Fruit fly (Drosophila melanogaster) whole organism, wandering third instar larva: ENCODE measurements around the gene CG15543.

Experiments used
- CG9705 ChIP-seq: fragments of 200-800 bp; sonication (Bioruptor generic); optimal IDR thresholded peaks from 2 replicates; lab custom pipeline; 2018; ENCODE audit warnings: missing biosample characterization, mild to moderate bottlenecking, missing genetic modification characterization
- CrebA ChIP-seq: fragments of 200-800 bp; sonication (Bioruptor generic); optimal IDR thresholded peaks from 2 replicates; lab custom pipeline; 2016; ENCODE audit warnings: missing biosample characterization, mild to moderate bottlenecking, missing genetic modification characterization, borderline replicate concordance
- Dfd ChIP-seq: fragments of >200 bp; optimal IDR thresholded peaks from 2 replicates; lab custom pipeline; 2017; ENCODE audit warnings: missing biosample characterization, missing genetic modification characterization
- GATAd ChIP-seq: sonication (Bioruptor generic); optimal IDR thresholded peaks from 2 replicates; lab custom pipeline; 2016; ENCODE audit warnings: missing biosample characterization, missing genetic modification characterization
- HLH106 ChIP-seq: fragments of 200-800 bp; optimal IDR thresholded peaks from 3 replicates; lab custom pipeline; 2019; ENCODE audit warnings: missing biosample characterization, mild to moderate bottlenecking, missing genetic modification characterization, moderate library complexity
- Hnf4 ChIP-seq: fragments of 200-800 bp; sonication (Bioruptor generic); optimal IDR thresholded peaks from 2 replicates; lab custom pipeline; 2016; ENCODE audit warnings: missing biosample characterization, mild to moderate bottlenecking, missing genetic modification characterization
- Hr78 ChIP-seq: fragments of >200 bp; optimal IDR thresholded peaks from 2 replicates; lab custom pipeline; 2017; ENCODE audit warnings: missing biosample characterization, missing genetic modification characterization
- Hr83 ChIP-seq: fragments of 200-300 bp; sonication (Bioruptor generic); optimal IDR thresholded peaks from 2 replicates; lab custom pipeline; 2016; ENCODE audit warnings: missing biosample characterization, mild to moderate bottlenecking, missing genetic modification characterization, moderate library complexity; ENCODE audit not compliant: poor library complexity, severe bottlenecking
- Jra ChIP-seq: sonication (Bioruptor generic); optimal IDR thresholded peaks from 2 replicates; lab custom pipeline; 2016; ENCODE audit warnings: missing biosample characterization, missing genetic modification characterization
- Mio ChIP-seq: sonication (Bioruptor generic); optimal IDR thresholded peaks from 2 replicates; lab custom pipeline; 2016; ENCODE audit warnings: missing biosample characterization, missing genetic modification characterization
- Myc ChIP-seq: fragments of >200 bp; optimal IDR thresholded peaks from 2 replicates; lab custom pipeline; 2017
- N ChIP-seq: fragments of >200 bp; optimal IDR thresholded peaks from 2 replicates; lab custom pipeline; 2018; ENCODE audit warnings: missing biosample characterization, missing external identifiers, missing genetic modification characterization
- OdsH ChIP-seq: fragments of 200-800 bp; sonication (Bioruptor generic); optimal IDR thresholded peaks from 2 replicates; lab custom pipeline; 2016; ENCODE audit warnings: missing biosample characterization, mild to moderate bottlenecking, missing genetic modification characterization
- Rel ChIP-seq, 2 experiments: fragments of 200-800 bp; sonication (Bioruptor generic) in 1 of 2; optimal IDR thresholded peaks; 2 replicates in 1 of 2; 3 replicates in 1 of 2; lab custom pipeline; 2016 to 2019; ENCODE audit warnings: mild to moderate bottlenecking in 2 of 2, missing biosample characterization in 2 of 2, missing genetic modification characterization in 2 of 2, moderate library complexity in 1 of 2
- Sp1 ChIP-seq: fragments of 200-800 bp; sonication (Bioruptor generic); optimal IDR thresholded peaks from 3 replicates; lab custom pipeline; 2019; ENCODE audit warnings: missing biosample characterization, mild to moderate bottlenecking, missing genetic modification characterization, moderate library complexity
- Vsx2 ChIP-seq: fragments of 200-300, 225-300 bp; sonication (Bioruptor generic); optimal IDR thresholded peaks from 2 replicates; lab custom pipeline; 2018; ENCODE audit warnings: missing biosample characterization, missing genetic modification characterization; ENCODE audit not compliant: partially characterized antibody
- br ChIP-seq: fragments of 200-800 bp; sonication (Bioruptor generic); optimal IDR thresholded peaks from 2 replicates; lab custom pipeline; 2016; ENCODE audit warnings: missing biosample characterization, missing genetic modification characterization
- brk ChIP-seq: fragments of 200-800 bp; sonication (Bioruptor generic); optimal IDR thresholded peaks from 2 replicates; lab custom pipeline; 2016; ENCODE audit warnings: missing biosample characterization, mild to moderate bottlenecking, missing genetic modification characterization
- dl ChIP-seq, 2 experiments: fragments of 175-275, 200-275 bp in 1 of 2; fragments of 200-275 bp in 1 of 2; sonication (Bioruptor generic); optimal IDR thresholded peaks; lab custom pipeline; 2018; ENCODE audit warnings: mild to moderate bottlenecking in 2 of 2, missing biosample characterization in 2 of 2, missing genetic modification characterization in 2 of 2, moderate library complexity in 2 of 2; ENCODE audit not compliant: partially characterized antibody in 2 of 2, insufficient read depth in 1 of 2
- dmrt93B ChIP-seq: fragments of 200-800 bp; sonication (Bioruptor generic); optimal IDR thresholded peaks from 2 replicates; lab custom pipeline; 2018; ENCODE audit warnings: missing biosample characterization, mild to moderate bottlenecking, missing genetic modification characterization
- dsf ChIP-seq: sonication (Bioruptor generic); optimal IDR thresholded peaks from 2 replicates; lab custom pipeline; 2016; ENCODE audit warnings: missing biosample characterization, missing genetic modification characterization, borderline replicate concordance
- ey ChIP-seq: fragments of 200-800 bp; sonication (Bioruptor generic); optimal IDR thresholded peaks from 2 replicates; lab custom pipeline; 2016; ENCODE audit warnings: missing biosample characterization, missing genetic modification characterization
- foxo ChIP-seq, 2 experiments: fragments of 200-800 bp; sonication (Bioruptor generic); optimal IDR thresholded peaks; 2 replicates in 1 of 2; 3 replicates in 1 of 2; lab custom pipeline; 2016 to 2017; ENCODE audit warnings: missing biosample characterization in 2 of 2, missing genetic modification characterization in 2 of 2
- fru ChIP-seq: fragments of 200-800 bp; sonication (Bioruptor generic); optimal IDR thresholded peaks from 3 replicates; lab custom pipeline; 2016; ENCODE audit warnings: missing biosample characterization, mild to moderate bottlenecking, missing genetic modification characterization
- h ChIP-seq: fragments of 200-800 bp; sonication (Bioruptor generic); optimal IDR thresholded peaks from 3 replicates; lab custom pipeline; 2016; ENCODE audit warnings: missing biosample characterization, mild to moderate bottlenecking, missing genetic modification characterization
- jim ChIP-seq: fragments of 175-275, 200-325 bp; sonication (Bioruptor generic); optimal IDR thresholded peaks from 2 replicates; lab custom pipeline; 2016; ENCODE audit warnings: missing biosample characterization, mild to moderate bottlenecking, missing genetic modification characterization
- lola ChIP-seq: fragments of >200 bp; optimal IDR thresholded peaks from 2 replicates; lab custom pipeline; 2017; ENCODE audit warnings: missing biosample characterization, missing genetic modification characterization
- pan ChIP-seq: fragments of >200 bp; optimal IDR thresholded peaks from 2 replicates; lab custom pipeline; 2017
- rgr ChIP-seq: fragments of 200-800 bp; sonication (Bioruptor generic); optimal IDR thresholded peaks from 3 replicates; lab custom pipeline; 2016; ENCODE audit warnings: missing biosample characterization, mild to moderate bottlenecking, missing genetic modification characterization
- sage ChIP-seq: fragments of 200-800 bp; sonication (Bioruptor generic); optimal IDR thresholded peaks from 2 replicates; lab custom pipeline; 2016; ENCODE audit warnings: missing biosample characterization, mild to moderate bottlenecking, missing genetic modification characterization
- sv ChIP-seq: fragments of 200-800 bp; sonication (Bioruptor generic); optimal IDR thresholded peaks from 3 replicates; lab custom pipeline; 2016; ENCODE audit warnings: missing biosample characterization, missing genetic modification characterization
- tai ChIP-seq: sonication (Bioruptor generic); optimal IDR thresholded peaks from 2 replicates; lab custom pipeline; 2016; ENCODE audit warnings: missing biosample characterization, missing genetic modification characterization
- usp ChIP-seq: fragments of >200 bp; optimal IDR thresholded peaks from 2 replicates; lab custom pipeline; 2017; ENCODE audit warnings: missing biosample characterization, missing genetic modification characterization
- woc ChIP-seq: sonication (Bioruptor generic); optimal IDR thresholded peaks from 2 replicates; lab custom pipeline; 2016; ENCODE audit warnings: missing biosample characterization, mild to moderate bottlenecking, missing genetic modification characterization

Gene CG15543

dm6 chr3R:30735047-30735446 lies 7.6 kb upstream of the CG15543 start:
- no peak for TF ChIP-seq ey (GFP tag; lab: Kevin White, UChicago)
- TF ChIP-seq fru (GFP tag; lab: Kevin White, UChicago): no peak
- no peak for TF ChIP-seq Hr78 (GFP tag; lab: Kevin White, UChicago)
- no peak for TF ChIP-seq Jra
- no peak for TF ChIP-seq foxo (GFP tag; optimal IDR thresholded peaks at IDR 0.05; lab: Kevin White, UChicago)
- TF ChIP-seq woc (GFP tag; lab: Kevin White, UChicago): no peak
- TF ChIP-seq usp (GFP tag; lab: Kevin White, UChicago): no peak
- no peak for TF ChIP-seq Hnf4
- TF ChIP-seq sv: no peak
- TF ChIP-seq tai (GFP tag; lab: Kevin White, UChicago): no peak
- TF ChIP-seq brk (GFP tag; lab: Kevin White, UChicago): no peak
- TF ChIP-seq HLH106: no peak
- no peak for TF ChIP-seq rgr (GFP tag; lab: Kevin White, UChicago)
- no peak for TF ChIP-seq h (GFP tag; lab: Kevin White, UChicago)

dm6 chr3R:30741371-30741770 lies 1.3 kb upstream of the CG15543 start:
- TF ChIP-seq Sp1 (GFP tag; lab: Kevin White, UChicago) (no peak), Hnf4 (no peak), CG9705 (no peak), usp (GFP tag; lab: Kevin White, UChicago) (no peak), HLH106 (no peak), lola (no peak), Mio (GFP tag; lab: Kevin White, UChicago) (no peak), brk (GFP tag; lab: Kevin White, UChicago) (no peak), foxo (GFP tag; optimal IDR thresholded peaks at IDR 0.05; lab: Kevin White, UChicago) (no peak), jim (no peak), br (GFP tag; lab: Kevin White, UChicago) (no peak), fru (GFP tag; lab: Kevin White, UChicago) (no peak), GATAd (no peak), dsf (no peak), Hr83 (GFP tag; lab: Kevin White, UChicago) (no peak), sv (no peak), Myc (lab: Kevin White, UChicago) (no peak)

dm6 chr3R:30745104-30745503 lies 2.4 kb downstream of the CG15543 start, which contains the start of gene Npc2g:
TSS of gene Npc2g (minus strand) at chr3R:30745263.
- no peak for TF ChIP-seq Hr78 (GFP tag; lab: Kevin White, UChicago)
- TF ChIP-seq Mio (GFP tag; lab: Kevin White, UChicago): no peak
- TF ChIP-seq brk (GFP tag; lab: Kevin White, UChicago): no peak
- no peak for TF ChIP-seq GATAd
- TF ChIP-seq OdsH (GFP tag; lab: Kevin White, UChicago): no peak
- no peak for TF ChIP-seq CG9705
- no peak for TF ChIP-seq foxo (GFP tag; optimal IDR thresholded peaks at IDR 0.05; lab: Kevin White, UChicago)
- no peak for TF ChIP-seq CrebA (GFP tag; lab: Kevin White, UChicago)
- TF ChIP-seq h (GFP tag; lab: Kevin White, UChicago): no peak
- TF ChIP-seq sage (GFP tag; lab: Kevin White, UChicago): no peak
- TF ChIP-seq, all 38 proteins: peak for 0

dm6 chr3R:30746190-30746589 lies 3.5 kb downstream of the CG15543 start, which contains the start of gene Npc2h:
TSS of gene Npc2h (minus strand) at chr3R:30746290.
- no peak for TF ChIP-seq ey (GFP tag; lab: Kevin White, UChicago)
- TF ChIP-seq GATAd: no peak
- no peak for TF ChIP-seq sage (GFP tag; lab: Kevin White, UChicago)
- TF ChIP-seq CG9705: no peak
- TF ChIP-seq Vsx2 (GFP tag; lab: Kevin White, UChicago): no peak
- no peak for TF ChIP-seq usp (GFP tag; lab: Kevin White, UChicago)
- TF ChIP-seq tai (GFP tag; lab: Kevin White, UChicago): no peak
- TF ChIP-seq, all 38 proteins: peak for 0

- peak; percentile 30 for TF ChIP-seq rgr (GFP tag; lab: Kevin White, UChicago)
- TF ChIP-seq usp (GFP tag; lab: Kevin White, UChicago): no peak
- TF ChIP-seq h (GFP tag; lab: Kevin White, UChicago): peak; percentile 50
- peak; percentile 31 for TF ChIP-seq ey (GFP tag; lab: Kevin White, UChicago)
Observed at dm6 chr3R:30747039-30747438, 4.4 kb downstream of the CG15543 start.

- no peak for TF ChIP-seq dl (GFP tag; optimal IDR thresholded peaks at IDR 0.05; lab: Kevin White, UChicago; ENCODE audit: insufficient read depth in 1 of 2, partially characterized antibody in 2 of 2)
- TF ChIP-seq Rel (GFP tag; optimal IDR thresholded peaks at IDR 0.05; lab: Kevin White, UChicago): no peak
- TF ChIP-seq Rel (tag; optimal IDR thresholded peaks at IDR 0.05; lab: Kevin White, UChicago): no peak
- TF ChIP-seq rgr (GFP tag; lab: Kevin White, UChicago): no peak
- TF ChIP-seq br (GFP tag; lab: Kevin White, UChicago): no peak
- no peak for TF ChIP-seq Hr83 (GFP tag; lab: Kevin White, UChicago)
- no peak for TF ChIP-seq N (GFP tag; lab: Kevin White, UChicago)
- no peak for TF ChIP-seq Dfd (GFP tag; lab: Kevin White, UChicago)
- TF ChIP-seq pan: no peak
- TF ChIP-seq dmrt93B: no peak
- no peak for TF ChIP-seq HLH106
- TF ChIP-seq usp (GFP tag; lab: Kevin White, UChicago): no peak
- no peak for TF ChIP-seq OdsH (GFP tag; lab: Kevin White, UChicago)
- no peak for TF ChIP-seq Hr78 (GFP tag; lab: Kevin White, UChicago)
- TF ChIP-seq woc (GFP tag; lab: Kevin White, UChicago): no peak
- no peak for TF ChIP-seq Hnf4
- TF ChIP-seq tai (GFP tag; lab: Kevin White, UChicago): no peak
- no peak for TF ChIP-seq brk (GFP tag; lab: Kevin White, UChicago)
- no peak for TF ChIP-seq Myc (lab: Kevin White, UChicago)
Observed at dm6 chr3R:30750898-30751297, 8.2 kb downstream of the CG15543 start.
